Fruit fly (Drosophila melanogaster): ENCODE results near the gene CG14995.

Gene CG14995

DNA sequence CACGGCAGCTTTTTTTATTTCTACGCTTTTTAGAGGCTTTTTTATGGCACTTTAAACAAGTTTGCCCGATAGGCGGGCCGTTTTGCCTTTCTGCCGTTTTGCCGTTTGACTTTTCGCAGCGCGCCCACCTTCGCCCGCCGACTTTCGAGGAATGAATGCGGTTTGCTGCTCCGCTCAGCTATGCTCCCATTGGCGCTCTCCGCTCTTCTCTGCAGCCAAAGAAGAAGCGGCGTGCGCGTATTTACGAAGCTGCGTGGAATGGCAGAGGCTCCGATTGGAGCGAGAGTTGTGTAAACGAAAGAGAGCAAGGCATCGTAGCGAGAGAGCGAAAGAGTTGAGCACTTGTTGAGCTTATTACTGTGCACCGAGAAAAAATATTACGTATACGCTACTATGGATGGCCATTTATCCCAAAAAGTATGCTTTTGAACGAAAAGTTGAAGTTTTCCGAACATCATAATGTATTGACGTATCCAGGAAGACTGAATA is 31.5 kb downstream of the CG14995 start, which contains the start of gene wit (continued):
- TF ChIP-seq Met (GFP tag; optimal IDR thresholded peaks at IDR 0.05) (peak; percentile 45), Eip75B (GFP tag; optimal IDR thresholded peaks at IDR 0.05) (peak; percentile 14), Ets21C (GFP tag; optimal IDR thresholded peaks at IDR 0.05) (no peak), Smox (GFP tag; optimal IDR thresholded peaks at IDR 0.05) (peak; percentile 31), fd85E (GFP tag; optimal IDR thresholded peaks at IDR 0.05) (no peak), CG10631 (GFP tag; optimal IDR thresholded peaks at IDR 0.05) (no peak), fkh (GFP tag; optimal IDR thresholded peaks at IDR 0.05) (peak; percentile 21), CG6808 (GFP tag; optimal IDR thresholded peaks at IDR 0.05) (no peak), Eip93F (GFP tag; optimal IDR thresholded peaks at IDR 0.05) (no peak), cyc (GFP tag; optimal IDR thresholded peaks at IDR 0.05) (no peak), CG3032 (tag; optimal IDR thresholded peaks at IDR 0.05) (no peak), CG8319 (GFP tag; optimal IDR thresholded peaks at IDR 0.05) (no peak), CG32006 (GFP tag; optimal IDR thresholded peaks at IDR 0.05) (peak; percentile 13), Hr4 (GFP tag; optimal IDR thresholded peaks at IDR 0.05) (peak; percentile 56), CG16779 (tag; optimal IDR thresholded peaks at IDR 0.05) (peak; percentile 52), eg (GFP tag; IDR thresholded peaks at IDR 0.05) (peak; percentile 65; the same call in 2 of the 3 replicates)

DNA sequence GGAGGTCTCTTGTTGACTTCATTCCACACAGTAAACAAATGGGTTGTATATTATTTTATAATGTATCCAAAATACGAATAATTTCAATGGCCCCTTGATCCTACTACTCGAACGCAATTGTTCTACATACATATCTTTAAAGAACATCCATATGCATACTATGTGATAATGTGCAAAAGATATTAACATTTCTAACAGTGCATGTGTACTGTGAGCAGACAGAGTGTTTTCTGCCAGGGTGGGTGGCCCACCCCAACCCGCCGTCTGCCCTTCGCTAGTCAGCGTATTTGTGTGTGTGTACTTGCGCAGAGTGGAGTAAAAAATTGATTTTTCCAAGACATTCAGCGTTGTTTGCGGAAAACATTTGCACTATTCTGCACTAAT is 32.1 kb downstream of the CG14995 start:
- TF ChIP-seq Hr4 (GFP tag; optimal IDR thresholded peaks at IDR 0.05), result peak; percentile 84
- no peak for TF ChIP-seq CG6276 (GFP tag; optimal IDR thresholded peaks at IDR 0.05)
- TF ChIP-seq vri (GFP tag; optimal IDR thresholded peaks at IDR 0.05), result no peak
- no peak for TF ChIP-seq ss (GFP tag; optimal IDR thresholded peaks at IDR 0.05)
- TF ChIP-seq Sox102F (GFP tag; optimal IDR thresholded peaks at IDR 0.05), result peak; percentile 72
- TF ChIP-seq topi (GFP tag; optimal IDR thresholded peaks at IDR 0.05), result peak; percentile 83
- peak; percentile 54 for TF ChIP-seq fd85E (GFP tag; optimal IDR thresholded peaks at IDR 0.05)
- TF ChIP-seq fkh (GFP tag; optimal IDR thresholded peaks at IDR 0.05), result no peak
- peak; percentile 66 for TF ChIP-seq spab (GFP tag; optimal IDR thresholded peaks at IDR 0.05)
- TF ChIP-seq CG10631 (GFP tag; optimal IDR thresholded peaks at IDR 0.05), result peak; percentile 86
- peak; percentile 94 for TF ChIP-seq Ets96B (tag; optimal IDR thresholded peaks at IDR 0.05)
- TF ChIP-seq CG9139 (GFP tag; optimal IDR thresholded peaks at IDR 0.05), result peak; percentile 68
- peak; percentile 97 for TF ChIP-seq CG6163 (GFP tag; IDR thresholded peaks at IDR 0.05)
- no peak for TF ChIP-seq svp (GFP tag)
- TF ChIP-seq dac (GFP tag; optimal IDR thresholded peaks at IDR 0.05), result peak; percentile 40
- peak; percentile 84 for TF ChIP-seq Sox14 (GFP tag; optimal IDR thresholded peaks at IDR 0.05)
- peak; percentile 38 for TF ChIP-seq lz (GFP tag; optimal IDR thresholded peaks at IDR 0.05)
- TF ChIP-seq CG7368 (GFP tag; optimal IDR thresholded peaks at IDR 0.05), result peak; percentile 83
- TF ChIP-seq net (GFP tag; optimal IDR thresholded peaks at IDR 0.05), result no peak
- no peak for TF ChIP-seq Eip75B (GFP tag; optimal IDR thresholded peaks at IDR 0.05)
- no peak for TF ChIP-seq CG16779 (tag; optimal IDR thresholded peaks at IDR 0.05)
- peak; percentile 83 for TF ChIP-seq CG8119 (GFP tag; IDR thresholded peaks at IDR 0.05)
- peak; percentile 65 for TF ChIP-seq Met (GFP tag; optimal IDR thresholded peaks at IDR 0.05)
- peak; percentile 53 for TF ChIP-seq CG8632 (GFP tag; optimal IDR thresholded peaks at IDR 0.05)
- peak; percentile 79 for TF ChIP-seq pdm3 (GFP tag; optimal IDR thresholded peaks at IDR 0.05)
- TF ChIP-seq CG32006 (GFP tag; optimal IDR thresholded peaks at IDR 0.05), result peak; percentile 44
- TF ChIP-seq CG11762 (GFP tag; optimal IDR thresholded peaks at IDR 0.05; ENCODE audit: insufficient read depth), result peak; percentile 85
- TF ChIP-seq CG10669 (GFP tag; optimal IDR thresholded peaks at IDR 0.05), result peak; percentile 91
- TF ChIP-seq Smox (GFP tag; optimal IDR thresholded peaks at IDR 0.05), result peak; percentile 55
- TF ChIP-seq Eip78C (GFP tag), result peak; percentile 95
- TF ChIP-seq CG4318 (GFP tag; optimal IDR thresholded peaks at IDR 0.05), result peak; percentile 78
- peak; percentile 52 for TF ChIP-seq Ets21C (GFP tag; optimal IDR thresholded peaks at IDR 0.05)
- peak; percentile 90 for TF ChIP-seq CG15336 (GFP tag; IDR thresholded peaks at IDR 0.05)
- peak; percentile 91 for TF ChIP-seq CG3032 (tag; optimal IDR thresholded peaks at IDR 0.05)
- no peak for TF ChIP-seq CG6792 (GFP tag; optimal IDR thresholded peaks at IDR 0.05)
- TF ChIP-seq OdsH (GFP tag; optimal IDR thresholded peaks at IDR 0.05), result peak; percentile 83
- TF ChIP-seq esn (GFP tag; optimal IDR thresholded peaks at IDR 0.05), result no peak
- peak; percentile 95 for TF ChIP-seq eg (GFP tag; IDR thresholded peaks at IDR 0.05)
- peak; percentile 76 for TF ChIP-seq achi (GFP tag; optimal IDR thresholded peaks at IDR 0.05)
- no peak for TF ChIP-seq CG6854 (GFP tag; optimal IDR thresholded peaks at IDR 0.05)
- TF ChIP-seq CG1621 (tag; optimal IDR thresholded peaks at IDR 0.05), result peak; percentile 86
- peak; percentile 76 for TF ChIP-seq CG31627 (GFP tag; optimal IDR thresholded peaks at IDR 0.05)
- TF ChIP-seq CG34406 (GFP tag; optimal IDR thresholded peaks at IDR 0.05), result peak; percentile 57
- peak; percentile 88 for TF ChIP-seq CG3919 (GFP tag; optimal IDR thresholded peaks at IDR 0.05)
- TF ChIP-seq Eip93F (GFP tag; optimal IDR thresholded peaks at IDR 0.05), result no peak
